Worm (Caenorhabditis elegans): ENCODE data around the gene sre-20.

Gene sre-20

DNA sequence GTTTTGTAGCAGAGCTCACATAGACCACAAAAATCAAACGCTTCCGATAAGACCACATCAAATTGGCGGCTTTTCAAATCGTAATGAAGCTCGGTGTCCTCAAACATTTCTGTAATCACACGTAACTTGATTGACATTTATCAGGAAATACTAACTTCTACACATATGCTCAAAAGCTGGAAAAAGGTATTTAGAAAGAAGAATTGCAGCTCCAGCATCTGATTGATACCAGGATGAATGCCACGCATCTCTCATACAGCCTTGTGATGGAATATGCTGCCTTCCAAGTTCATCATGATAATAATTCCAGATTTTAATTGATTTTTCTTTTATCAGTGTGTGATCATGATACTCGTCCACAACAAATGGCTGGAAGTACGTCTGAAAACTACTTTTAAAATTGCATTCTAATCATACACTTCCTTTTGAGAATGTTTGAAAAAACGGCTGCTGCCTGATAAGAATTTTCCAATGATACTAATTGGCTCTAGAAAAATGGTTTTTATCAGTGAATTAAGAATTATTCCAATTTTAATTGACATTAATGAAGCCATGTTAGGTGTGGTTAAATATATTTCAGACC, 12.2 kb upstream of the sre-20 start (continued):
- no peak for TF ChIP-seq rpc-1 (optimal IDR thresholded peaks at IDR 0.05)
- no peak for TF ChIP-seq rpc-1 (tag; optimal IDR thresholded peaks at IDR 0.05)
- TF ChIP-seq let-607 (tag; optimal IDR thresholded peaks at IDR 0.05): peak; percentile 62 to 80
- TF ChIP-seq unc-62 (GFP tag; optimal IDR thresholded peaks at IDR 0.05): no peak
- TF ChIP-seq atf-7 (tag; optimal IDR thresholded peaks at IDR 0.05): peak; percentile 33

- TF ChIP-seq cebp-1 (GFP tag; IDR thresholded peaks at IDR 0.05): no peak
- TF ChIP-seq cebp-1 (tag; optimal IDR thresholded peaks at IDR 0.05): no peak
- TF ChIP-seq tbx-9 (tag; optimal IDR thresholded peaks at IDR 0.05; ENCODE audit: borderline replicate concordance): no peak
- no peak for TF ChIP-seq F22D6.2 (tag; optimal IDR thresholded peaks at IDR 0.05)
- no peak for TF ChIP-seq nhr-120 (GFP tag; IDR thresholded peaks at IDR 0.05)
- TF ChIP-seq nhr-27 (tag; optimal IDR thresholded peaks at IDR 0.05): no peak
- TF ChIP-seq ceh-91 (GFP tag; IDR thresholded peaks at IDR 0.05): no peak
- no peak for TF ChIP-seq tlf-1 (GFP tag; optimal IDR thresholded peaks at IDR 0.05)
- TF ChIP-seq gei-17 (GFP tag; optimal IDR thresholded peaks at IDR 0.05): no peak
- no peak for TF ChIP-seq Y79H2A.3 (GFP tag; conservative IDR thresholded peaks at IDR 0.05)
- TF ChIP-seq ceh-58 (GFP tag; IDR thresholded peaks at IDR 0.05): no peak
- no peak for TF ChIP-seq egrh-3 (GFP tag; IDR thresholded peaks at IDR 0.05)
- TF ChIP-seq zfh-2 (GFP tag; conservative IDR thresholded peaks at IDR 0.05): no peak
- TF ChIP-seq ekl-4 (GFP tag; IDR thresholded peaks at IDR 0.05): no peak
- TF ChIP-seq K11D2.4 (GFP tag; IDR thresholded peaks at IDR 0.05): no peak
- TF ChIP-seq unc-130 (GFP tag; optimal IDR thresholded peaks at IDR 0.05): no peak
- no peak for TF ChIP-seq hmg-20 (GFP tag; IDR thresholded peaks at IDR 0.05)
These were observed 11.2 kb upstream of the sre-20 start for ce11 chrV:12795927-12796326.

DNA sequence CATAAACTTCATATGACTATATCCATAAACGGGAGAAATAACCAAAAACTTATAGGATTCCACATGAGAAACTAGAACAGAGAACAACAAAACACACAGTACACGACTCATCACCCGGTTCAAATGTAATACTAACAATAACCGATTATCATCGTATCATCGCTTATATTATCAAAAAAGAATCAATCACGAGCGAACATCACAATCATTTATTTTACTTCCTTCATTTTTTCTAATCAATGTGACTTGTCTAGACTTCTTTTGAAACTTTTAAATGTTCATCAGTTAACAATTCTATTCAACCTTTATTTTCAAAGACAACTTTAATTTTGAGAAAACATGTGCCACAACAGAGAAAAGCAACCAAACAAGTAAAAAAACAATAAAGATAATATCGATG, 10.4 kb upstream of the sre-20 start, which contains the start of gene ugt-4:
ugt-4 (minus strand) TSS at position 141 of the 400 bp plus-strand sequence.
- TF ChIP-seq nhr-120 (GFP tag; IDR thresholded peaks at IDR 0.05): no peak
- peak; percentile 62 for TF ChIP-seq nhr-80 (tag; optimal IDR thresholded peaks at IDR 0.05)
- no peak for TF ChIP-seq hrde-1 (tag; optimal IDR thresholded peaks at IDR 0.05; ENCODE audit: borderline replicate concordance)
- TF ChIP-seq T26A5.8 (tag; optimal IDR thresholded peaks at IDR 0.05): no peak

DNA sequence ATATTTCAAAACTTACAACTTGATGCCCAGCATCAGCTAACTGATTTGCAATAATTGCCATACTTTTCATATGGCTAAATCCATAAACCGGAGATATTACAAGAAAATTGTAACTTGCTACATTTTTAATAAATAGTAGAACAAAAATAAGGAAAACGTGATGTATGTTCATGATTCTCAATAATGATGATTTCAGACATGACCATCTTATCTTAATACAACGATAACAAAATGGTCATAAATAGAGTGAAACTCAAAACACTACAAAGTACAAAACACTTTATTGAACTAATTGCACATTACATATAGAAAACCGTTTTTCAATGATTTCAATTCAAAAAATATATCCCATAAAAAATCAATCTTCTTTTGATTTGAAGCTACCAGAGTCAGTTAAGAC, 8.0 kb upstream of the sre-20 start, which contains the start of gene ugt-5:
ugt-5 (minus strand) TSS at position 214 of the 400 bp plus-strand sequence.
- peak; percentile 22 for TF ChIP-seq nhr-80 (tag; optimal IDR thresholded peaks at IDR 0.05)
- no peak for TF ChIP-seq die-1 (tag; optimal IDR thresholded peaks at IDR 0.05)

DNA sequence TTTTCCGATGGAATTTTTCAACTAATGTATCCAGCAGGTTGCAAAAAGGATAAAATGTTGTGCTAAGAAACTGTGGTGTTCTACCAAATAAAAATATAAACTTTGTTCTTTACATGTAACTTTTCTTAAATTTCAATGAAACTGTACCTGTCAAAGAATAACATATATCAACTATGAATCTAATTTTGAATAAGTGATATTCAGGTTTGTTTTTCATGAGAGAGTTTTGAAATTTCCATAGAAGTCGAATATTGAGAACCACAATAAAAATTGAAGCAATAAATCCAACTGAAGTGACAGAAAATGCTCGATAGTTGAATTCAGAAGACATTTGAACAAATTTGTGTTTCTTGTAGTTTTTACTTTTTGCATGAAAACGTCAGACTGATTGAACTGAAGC, 5.4 kb upstream of the sre-20 start, which contains the start of gene srbc-43:
srbc-43 (minus strand) TSS at position 331 of the 400 bp plus-strand sequence.
- TF ChIP-seq rec-8 (tag; optimal IDR thresholded peaks at IDR 0.05) (no peak), xnd-1 (tag; optimal IDR thresholded peaks at IDR 0.05) (no peak), madf-8 (GFP tag; conservative IDR thresholded peaks at IDR 0.05) (no peak), attf-6 (GFP tag; IDR thresholded peaks at IDR 0.05) (no peak), lin-54 (GFP tag; optimal IDR thresholded peaks at IDR 0.05) (no peak), nhr-179 (tag; optimal IDR thresholded peaks at IDR 0.05) (no peak), T07F8.4 (tag; optimal IDR thresholded peaks at IDR 0.05) (no peak), B0336.3 (GFP tag; IDR thresholded peaks at IDR 0.05) (no peak), ztf-25 (GFP tag; IDR thresholded peaks at IDR 0.05) (no peak), snpc-1.3 (tag; optimal IDR thresholded peaks at IDR 0.05; ENCODE audit: insufficient read depth) (no peak), ceh-40 (GFP tag; IDR thresholded peaks at IDR 0.05) (no peak), nfyb-1 (GFP tag; IDR thresholded peaks at IDR 0.05) (no peak), ama-1 (optimal IDR thresholded peaks at IDR 0.05) (no peak), ama-1 (GFP tag; optimal IDR thresholded peaks at IDR 0.05) (no peak), F49E8.2 (tag; optimal IDR thresholded peaks at IDR 0.05; ENCODE audit: insufficient read depth) (no peak)
